Worm (Caenorhabditis elegans) whole organism, mixed stage, embryonic: ENCODE measurements around the gene dld-1.

Source experiments
- M03D4.4 ChIP-seq: sonication (generic microtip); optimal IDR thresholded peaks from 2 replicates; lab custom pipeline; 2017; ENCODE audit warnings: mild to moderate bottlenecking, missing genetic modification characterization, missing compliant biosample characterization
- bed-3 ChIP-seq: fragments of 200-800 bp; sonication (Bioruptor generic); optimal IDR thresholded peaks from 3 replicates; lab custom pipeline; 2018; ENCODE audit warnings: mild to moderate bottlenecking, missing genetic modification characterization, moderate library complexity, missing compliant biosample characterization
- blmp-1 ChIP-seq: fragments of 150-350 bp; optimal IDR thresholded peaks from 2 replicates; lab custom pipeline; 2014; ENCODE audit warnings: missing biosample characterization, missing genetic modification characterization
- ceh-39 ChIP-seq: fragments of 150-350 bp; optimal IDR thresholded peaks from 2 replicates; lab custom pipeline; 2014; ENCODE audit warnings: missing biosample characterization, missing genetic modification characterization
- ceh-43 ChIP-seq: fragments of 200-800 bp; sonication (Bioruptor generic); optimal IDR thresholded peaks from 2 replicates; lab custom pipeline; 2018; ENCODE audit warnings: mild to moderate bottlenecking, missing genetic modification characterization, moderate library complexity, missing compliant biosample characterization
- ceh-83 ChIP-seq: fragments of 200-800 bp; sonication (Bioruptor generic); optimal IDR thresholded peaks from 2 replicates; lab custom pipeline; 2018; ENCODE audit warnings: mild to moderate bottlenecking, missing genetic modification characterization, missing compliant biosample characterization
- ces-1 ChIP-seq: fragments of 150-350 bp; optimal IDR thresholded peaks from 2 replicates; lab custom pipeline; 2014; ENCODE audit warnings: missing biosample characterization, missing genetic modification reagents, missing genetic modification characterization
- cnd-1 ChIP-seq: fragments of 200-800 bp; sonication (Bioruptor generic); optimal IDR thresholded peaks from 2 replicates; lab custom pipeline; 2018; ENCODE audit warnings: mild to moderate bottlenecking, missing genetic modification characterization, missing compliant biosample characterization
- drap-1 ChIP-seq: fragments of 200-800 bp; sonication (Bioruptor generic); optimal IDR thresholded peaks from 3 replicates; lab custom pipeline; 2018; ENCODE audit warnings: mild to moderate bottlenecking, missing genetic modification characterization, missing compliant biosample characterization
- elt-3 ChIP-seq: fragments of 150-350 bp; optimal IDR thresholded peaks from 2 replicates; lab custom pipeline; 2014; ENCODE audit warnings: missing biosample characterization, missing genetic modification characterization
- ham-2 ChIP-seq: fragments of 200-800 bp; sonication (Bioruptor generic); optimal IDR thresholded peaks from 2 replicates; lab custom pipeline; 2018; ENCODE audit warnings: mild to moderate bottlenecking, missing genetic modification characterization, missing compliant biosample characterization
- hlh-1 ChIP-seq: fragments of 150-350 bp; optimal IDR thresholded peaks from 2 replicates; lab custom pipeline; 2014; ENCODE audit warnings: missing biosample characterization, missing genetic modification reagents, missing genetic modification characterization
- lin-13 ChIP-seq: fragments of 150-350 bp; optimal IDR thresholded peaks from 2 replicates; lab custom pipeline; 2014; ENCODE audit warnings: missing biosample characterization, missing genetic modification characterization
- lin-32 ChIP-seq: fragments of 200-800 bp; sonication (Bioruptor generic); optimal IDR thresholded peaks from 2 replicates; lab custom pipeline; 2018; ENCODE audit warnings: mild to moderate bottlenecking, missing genetic modification characterization, missing compliant biosample characterization
- lsy-2 ChIP-seq: fragments of 150-350 bp; optimal IDR thresholded peaks from 2 replicates; lab custom pipeline; 2014; ENCODE audit warnings: missing biosample characterization, missing genetic modification characterization
- mab-5 ChIP-seq: fragments of 150-350 bp; optimal IDR thresholded peaks from 2 replicates; lab custom pipeline; 2014; ENCODE audit warnings: missing biosample characterization, missing genetic modification characterization
- mep-1 ChIP-seq: fragments of 150-350 bp; optimal IDR thresholded peaks from 2 replicates; lab custom pipeline; 2017; ENCODE audit warnings: missing biosample characterization, missing genetic modification reagents, missing genetic modification characterization, inconsistent platforms
- mls-2 ChIP-seq: sonication (generic microtip); optimal IDR thresholded peaks from 2 replicates; lab custom pipeline; 2016; ENCODE audit warnings: mild to moderate bottlenecking, missing genetic modification characterization, moderate library complexity, missing compliant biosample characterization
- nhr-12 ChIP-seq: fragments of 150-350 bp; optimal IDR thresholded peaks from 2 replicates; lab custom pipeline; 2014; ENCODE audit warnings: missing biosample characterization, missing genetic modification characterization
- nhr-2 ChIP-seq: fragments of 150-350 bp; optimal IDR thresholded peaks from 2 replicates; lab custom pipeline; 2014; ENCODE audit warnings: missing biosample characterization, missing genetic modification characterization
- nhr-237 ChIP-seq: fragments of 150-350 bp; optimal IDR thresholded peaks from 2 replicates; lab custom pipeline; 2014; ENCODE audit warnings: missing biosample characterization, missing genetic modification characterization
- nhr-28 ChIP-seq: fragments of 150-350 bp; optimal IDR thresholded peaks from 2 replicates; lab custom pipeline; 2014; ENCODE audit warnings: missing biosample characterization, missing genetic modification characterization
- pha-4 ChIP-seq: fragments of 150-350 bp; optimal IDR thresholded peaks from 2 replicates; lab custom pipeline; 2018; ENCODE audit warnings: missing biosample characterization, missing genetic modification reagents, missing genetic modification characterization
- sem-2 ChIP-seq: fragments of 200-800 bp; sonication (Bioruptor generic); optimal IDR thresholded peaks from 2 replicates; lab custom pipeline; 2018; ENCODE audit warnings: mild to moderate bottlenecking, missing genetic modification characterization, missing compliant biosample characterization
- snpc-4 ChIP-seq: fragments of 150-350 bp; optimal IDR thresholded peaks from 2 replicates; lab custom pipeline; 2014; ENCODE audit warnings: missing biosample characterization, missing genetic modification characterization
- sptf-1 ChIP-seq: sonication (generic microtip); optimal IDR thresholded peaks from 2 replicates; lab custom pipeline; 2017; ENCODE audit warnings: mild to moderate bottlenecking, missing genetic modification characterization, moderate library complexity, missing compliant biosample characterization
- unc-120 ChIP-seq: sonication (generic microtip); optimal IDR thresholded peaks from 2 replicates; lab custom pipeline; 2017; ENCODE audit warnings: missing genetic modification characterization, missing compliant biosample characterization; ENCODE audit not compliant: poor library complexity, severe bottlenecking
- unc-39 ChIP-seq: fragments of 150-350 bp; optimal IDR thresholded peaks from 2 replicates; lab custom pipeline; 2014; ENCODE audit warnings: missing biosample characterization, missing genetic modification characterization
- unc-62 ChIP-seq: fragments of 150-350 bp; optimal IDR thresholded peaks from 2 replicates; lab custom pipeline; 2014; ENCODE audit warnings: missing biosample characterization, missing genetic modification reagents, missing genetic modification characterization
- zip-8 ChIP-seq: fragments of 150-350 bp; optimal IDR thresholded peaks from 2 replicates; lab custom pipeline; 2014; ENCODE audit warnings: missing biosample characterization, missing genetic modification characterization
- ztf-11 ChIP-seq: fragments of 150-350 bp; optimal IDR thresholded peaks from 2 replicates; lab custom pipeline; 2014; ENCODE audit warnings: missing biosample characterization, missing genetic modification characterization

The dld-1 gene

ce11 chrIV:14464065-14464567 is at the start of gene dld-1:
Gene dld-1 (plus strand): TSS chrIV:14464517.
- peak; percentile 88 for TF ChIP-seq mab-5 (tag; lab: Kevin White, UChicago)
- TF ChIP-seq M03D4.4, result peak; percentile 16
- TF ChIP-seq hlh-1 (tag; lab: Kevin White, UChicago), result peak; percentile 78
- no peak for TF ChIP-seq mls-2
- TF ChIP-seq unc-120 (tag; lab: Kevin White, UChicago), result peak; percentile 43
- no peak for TF ChIP-seq zip-8
- no peak for TF ChIP-seq ztf-11 (tag; lab: Kevin White, UChicago)
- peak; percentile 4 for TF ChIP-seq nhr-2 (tag; lab: Kevin White, UChicago)
- TF ChIP-seq sem-2 (GFP tag; lab: Kevin White, UChicago), result no peak
- peak; percentile 63 for TF ChIP-seq sptf-1 (tag; lab: Kevin White, UChicago)
- TF ChIP-seq lin-13 (tag; lab: Kevin White, UChicago), result peak; percentile 91
- TF ChIP-seq mep-1, result peak; percentile 97
- peak; percentile 20 for TF ChIP-seq blmp-1 (tag; lab: Kevin White, UChicago)
- TF ChIP-seq ceh-39 (tag; lab: Kevin White, UChicago), result peak; percentile 84
- peak; percentile 11 for TF ChIP-seq elt-3 (tag; lab: Kevin White, UChicago)
- TF ChIP-seq cnd-1 (tag; lab: Kevin White, UChicago), result no peak
- peak; percentile 92 for TF ChIP-seq lsy-2 (tag; lab: Kevin White, UChicago)
- TF ChIP-seq nhr-237 (tag; lab: Kevin White, UChicago), result peak; percentile 98
- TF ChIP-seq ham-2 (GFP tag; lab: Kevin White, UChicago), result no peak
- no peak for TF ChIP-seq snpc-4
- peak; percentile 51 for TF ChIP-seq unc-62
- peak; percentile 98 for TF ChIP-seq ces-1 (GFP tag; lab: Kevin White, UChicago)
- TF ChIP-seq pha-4 (tag; lab: Kevin White, UChicago), result peak; percentile 96

- no peak for TF ChIP-seq unc-120 (tag; lab: Kevin White, UChicago)
These were observed 47.2 kb upstream of the dld-1 start, which contains the start of gene F55B11.6 for ce11 chrIV:14417128-14417527. Gene F55B11.6 (minus strand): TSS chrIV:14417228.

ce11 chrIV:14421938-14422337 is 42.4 kb upstream of the dld-1 start, which contains the start of gene F55B11.7:
Gene F55B11.7 (minus strand): TSS chrIV:14422038.
- TF ChIP-seq cnd-1 (tag; lab: Kevin White, UChicago) (no peak), drap-1 (GFP tag; lab: Kevin White, UChicago) (no peak), ceh-83 (no peak), blmp-1 (tag; lab: Kevin White, UChicago) (no peak), ztf-11 (tag; lab: Kevin White, UChicago) (no peak), mab-5 (tag; lab: Kevin White, UChicago) (no peak), nhr-12 (tag; lab: Kevin White, UChicago) (no peak), ces-1 (GFP tag; lab: Kevin White, UChicago) (no peak)

- TF ChIP-seq nhr-2 (tag; lab: Kevin White, UChicago) (no peak), mab-5 (tag; lab: Kevin White, UChicago) (no peak), M03D4.4 (no peak)
These were observed 41.1 kb upstream of the dld-1 start, which contains the start of gene F55B11.2 for ce11 chrIV:14423194-14423593. Gene F55B11.2 (minus strand): TSS chrIV:14423294.

ce11 chrIV:14424396-14424795 is 39.9 kb upstream of the dld-1 start, which contains the start of gene F55B11.3:
Gene F55B11.3 (plus strand): TSS chrIV:14424696.
- no peak for TF ChIP-seq lin-32 (GFP tag; lab: Kevin White, UChicago)
- no peak for TF ChIP-seq unc-39 (tag; lab: Kevin White, UChicago)
- no peak for TF ChIP-seq pha-4 (tag; lab: Kevin White, UChicago)
- TF ChIP-seq mab-5 (tag; lab: Kevin White, UChicago), result no peak
- no peak for TF ChIP-seq hlh-1 (tag; lab: Kevin White, UChicago)
- no peak for TF ChIP-seq snpc-4
- TF ChIP-seq nhr-237 (tag; lab: Kevin White, UChicago), result no peak
- no peak for TF ChIP-seq zip-8
- TF ChIP-seq nhr-28 (tag; lab: Kevin White, UChicago), result no peak
- TF ChIP-seq ztf-11 (tag; lab: Kevin White, UChicago), result no peak
- no peak for TF ChIP-seq ceh-83
- no peak for TF ChIP-seq sem-2 (GFP tag; lab: Kevin White, UChicago)
- no peak for TF ChIP-seq blmp-1 (tag; lab: Kevin White, UChicago)
- no peak for TF ChIP-seq unc-120 (tag; lab: Kevin White, UChicago)
- TF ChIP-seq ces-1 (GFP tag; lab: Kevin White, UChicago), result no peak
- TF ChIP-seq bed-3 (GFP tag; lab: Kevin White, UChicago), result no peak
- no peak for TF ChIP-seq ceh-43 (GFP tag; lab: Kevin White, UChicago)
- TF ChIP-seq ceh-39 (tag; lab: Kevin White, UChicago), result no peak
- TF ChIP-seq cnd-1 (tag; lab: Kevin White, UChicago), result no peak
